Worm (Caenorhabditis elegans) whole organism, late embryonic: ENCODE data around the gene C02F5.13.

Experiments used
- K09A11.1 ChIP-seq: sonication (generic microtip); optimal IDR thresholded peaks from 2 replicates; lab custom pipeline; 2017; ENCODE audit warnings: antibody characterized with exemption, mild to moderate bottlenecking, missing genetic modification characterization, missing compliant biosample characterization; ENCODE audit not compliant: insufficient read depth
- T23F11.4 ChIP-seq: fragments of 200-800 bp; sonication (Bioruptor generic); optimal IDR thresholded peaks from 2 replicates; lab custom pipeline; 2018; ENCODE audit warnings: mild to moderate bottlenecking, missing genetic modification characterization, missing compliant biosample characterization
- ahr-1 ChIP-seq: sonication (generic microtip); optimal IDR thresholded peaks from 2 replicates; lab custom pipeline; 2016; ENCODE audit warnings: missing genetic modification characterization, missing compliant biosample characterization
- ceh-14 ChIP-seq: sonication (generic microtip); optimal IDR thresholded peaks from 2 replicates; lab custom pipeline; 2016; ENCODE audit warnings: missing genotype, missing genetic modification characterization, missing compliant biosample characterization
- ceh-18 ChIP-seq: sonication (generic microtip); optimal IDR thresholded peaks from 2 replicates; lab custom pipeline; 2016; ENCODE audit warnings: missing genetic modification characterization, missing compliant biosample characterization
- ceh-19 ChIP-seq: fragments of 200-800 bp; sonication (Bioruptor generic); optimal IDR thresholded peaks from 2 replicates; lab custom pipeline; 2018; ENCODE audit warnings: mild to moderate bottlenecking, missing genetic modification characterization, missing compliant biosample characterization
- ceh-2 ChIP-seq: sonication (generic microtip); optimal IDR thresholded peaks from 2 replicates; lab custom pipeline; 2016; ENCODE audit warnings: missing genotype, missing genetic modification characterization, missing compliant biosample characterization
- ceh-22 ChIP-seq: sonication (generic microtip); optimal IDR thresholded peaks from 2 replicates; lab custom pipeline; 2017; ENCODE audit warnings: missing biosample characterization, missing genetic modification characterization
- ceh-24 ChIP-seq: sonication (generic microtip); optimal IDR thresholded peaks from 2 replicates; lab custom pipeline; 2016; ENCODE audit warnings: mild to moderate bottlenecking, missing genetic modification characterization, missing compliant biosample characterization
- ceh-30 ChIP-seq: fragments of 150-350 bp; optimal IDR thresholded peaks from 2 replicates; lab custom pipeline; 2014; ENCODE audit warnings: missing biosample characterization, missing genetic modification characterization
- ceh-31 ChIP-seq: sonication (generic microtip); optimal IDR thresholded peaks from 2 replicates; lab custom pipeline; 2016; ENCODE audit warnings: missing genetic modification characterization, missing compliant biosample characterization
- ceh-45 ChIP-seq: fragments of 200-800 bp; sonication (Bioruptor generic); IDR thresholded peaks from 2 replicates; pipeline ENCODE4 v1.3.6; 2022; ENCODE audit warnings: missing genetic modification reagents, missing genetic modification characterization, missing compliant biosample characterization
- ceh-48 ChIP-seq: sonication (generic microtip); optimal IDR thresholded peaks from 2 replicates; lab custom pipeline; 2016; ENCODE audit warnings: missing genetic modification characterization, inconsistent platforms, missing compliant biosample characterization
- ceh-9 ChIP-seq: sonication (generic microtip); optimal IDR thresholded peaks from 2 replicates; lab custom pipeline; 2016; ENCODE audit warnings: mild to moderate bottlenecking, missing genetic modification characterization, inconsistent platforms, missing compliant biosample characterization
- che-1 ChIP-seq: sonication (generic microtip); optimal IDR thresholded peaks from 2 replicates; lab custom pipeline; 2016; ENCODE audit warnings: mild to moderate bottlenecking, missing genetic modification characterization, missing compliant biosample characterization
- elt-2 ChIP-seq: sonication (generic microtip); optimal IDR thresholded peaks from 2 replicates; lab custom pipeline; 2016; ENCODE audit warnings: missing genetic modification reagents, missing genetic modification characterization, missing compliant biosample characterization
- eyg-1 ChIP-seq: sonication (generic microtip); optimal IDR thresholded peaks from 2 replicates; lab custom pipeline; 2016; ENCODE audit warnings: missing genotype, missing genetic modification characterization, missing compliant biosample characterization
- fax-1 ChIP-seq: sonication (generic microtip); optimal IDR thresholded peaks from 2 replicates; lab custom pipeline; 2016; ENCODE audit warnings: missing genotype, missing genetic modification characterization, missing compliant biosample characterization
- hlh-8 ChIP-seq: sonication (generic microtip); optimal IDR thresholded peaks from 2 replicates; lab custom pipeline; 2016; ENCODE audit warnings: missing genotype, missing genetic modification characterization, missing compliant biosample characterization
- lim-6 ChIP-seq: sonication (generic microtip); optimal IDR thresholded peaks from 2 replicates; lab custom pipeline; 2016; ENCODE audit warnings: missing genetic modification characterization, missing compliant biosample characterization
- lin-11 ChIP-seq: fragments of 200-800 bp; sonication (Bioruptor generic); optimal IDR thresholded peaks from 2 replicates; lab custom pipeline; 2018; ENCODE audit warnings: mild to moderate bottlenecking, missing genetic modification characterization, missing compliant biosample characterization
- mec-3 ChIP-seq: sonication (generic microtip); optimal IDR thresholded peaks from 2 replicates; lab custom pipeline; 2016; ENCODE audit warnings: borderline replicate concordance, missing genetic modification characterization, missing compliant biosample characterization
- nfya-1 ChIP-seq: sonication (generic microtip); optimal IDR thresholded peaks from 2 replicates; lab custom pipeline; 2017; ENCODE audit warnings: missing genetic modification characterization, mild to moderate bottlenecking, missing compliant biosample characterization, antibody characterized with exemption, moderate library complexity
- npax-4 ChIP-seq: sonication (generic microtip); optimal IDR thresholded peaks from 2 replicates; lab custom pipeline; 2016; ENCODE audit warnings: missing genetic modification characterization, missing compliant biosample characterization
- odd-2 ChIP-seq: sonication (generic microtip); optimal IDR thresholded peaks from 2 replicates; lab custom pipeline; 2017; ENCODE audit warnings: antibody characterized with exemption, mild to moderate bottlenecking, missing genetic modification characterization, missing compliant biosample characterization
- pat-9 ChIP-seq: fragments of 200-800 bp; sonication (Bioruptor generic); optimal IDR thresholded peaks from 2 replicates; lab custom pipeline; 2018; ENCODE audit warnings: mild to moderate bottlenecking, missing genetic modification characterization, moderate library complexity, missing compliant biosample characterization
- ref-2 ChIP-seq: sonication (generic microtip); optimal IDR thresholded peaks from 2 replicates; lab custom pipeline; 2016; ENCODE audit warnings: missing genetic modification characterization, missing compliant biosample characterization
- sox-2 ChIP-seq: fragments of 200-800 bp; sonication (Bioruptor generic); IDR thresholded peaks from 2 replicates; pipeline ENCODE4 v1.3.6; 2022; ENCODE audit warnings: missing genetic modification reagents, missing genetic modification characterization, missing compliant biosample characterization
- tbx-2 ChIP-seq: sonication (generic microtip); optimal IDR thresholded peaks from 2 replicates; lab custom pipeline; 2016; ENCODE audit warnings: missing genetic modification characterization, missing compliant biosample characterization
- unc-3 ChIP-seq, 2 experiments: fragments of 200-800 bp in 1 of 2; sonication (Bioruptor generic) in 1 of 2; sonication (generic microtip) in 1 of 2; conservative IDR thresholded peaks in 1 of 2; optimal IDR thresholded peaks in 1 of 2; 2 replicates each; pipeline versions ENCODE4 v1.3.6 to Lab custom; 2016 to 2022; ENCODE audit warnings: missing compliant biosample characterization in 2 of 2, missing genetic modification characterization in 2 of 2, missing genetic modification reagents in 1 of 2
- unc-42 ChIP-seq: sonication (generic microtip); optimal IDR thresholded peaks from 2 replicates; lab custom pipeline; 2016; ENCODE audit warnings: missing genotype, missing genetic modification characterization, missing compliant biosample characterization
- unc-55 ChIP-seq: sonication (generic microtip); optimal IDR thresholded peaks from 2 replicates; lab custom pipeline; 2017; ENCODE audit warnings: missing biosample characterization, missing genetic modification reagents, missing genetic modification characterization

C02F5.13 gene

ce11 chrIII:8263377-8263776 lies 16.2 kb downstream of the C02F5.13 start, which contains the start of gene col-91:
col-91 (minus strand) TSS chrIII:8263664.
- TF ChIP-seq ceh-19 (GFP tag; lab: Kevin White, UChicago): no peak
- TF ChIP-seq eyg-1 (tag; lab: Kevin White, UChicago): no peak
- TF ChIP-seq che-1 (tag; lab: Kevin White, UChicago): no peak
- no peak for TF ChIP-seq pat-9 (tag; lab: Kevin White, UChicago)
- TF ChIP-seq ceh-2 (tag; lab: Kevin White, UChicago): no peak
- TF ChIP-seq ceh-22 (tag; lab: Kevin White, UChicago): no peak
- no peak for TF ChIP-seq ceh-18
- no peak for TF ChIP-seq ceh-45 (GFP tag; lab: Robert Waterston, UW)
- no peak for TF ChIP-seq unc-55
- TF ChIP-seq T23F11.4 (GFP tag; lab: Kevin White, UChicago): no peak
- no peak for TF ChIP-seq mec-3 (tag; lab: Kevin White, UChicago)
- TF ChIP-seq ceh-48 (tag; lab: Kevin White, UChicago): no peak

ce11 chrIII:8265753-8266152 lies 18.6 kb downstream of the C02F5.13 start, which contains the start of gene mrps-9:
mrps-9 (plus strand) TSS chrIII:8266062.
- TF ChIP-seq nfya-1 (tag; lab: Kevin White, UChicago) (no peak), ceh-9 (tag; lab: Kevin White, UChicago) (no peak), ceh-14 (peak; percentile 35)

ce11 chrIII:8268296-8268695 lies 21.1 kb downstream of the C02F5.13 start, which contains the start of the genes F09G8.7 and crn-7:
F09G8.7 (minus strand) TSS chrIII:8268355.
crn-7 (plus strand) TSS chrIII:8268531.
- no peak for TF ChIP-seq lim-6 (tag; lab: Kevin White, UChicago)
- TF ChIP-seq sox-2: no peak
- TF ChIP-seq tbx-2 (tag; lab: Kevin White, UChicago): no peak
- no peak for TF ChIP-seq ref-2 (tag; lab: Kevin White, UChicago)
- TF ChIP-seq ceh-24 (tag; lab: Kevin White, UChicago): no peak

ce11 chrIII:8271676-8272225 lies 24.6 kb downstream of the C02F5.13 start, which contains the start of the genes mps-4 and F09G8.10:
mps-4 (minus strand) TSS chrIII:8271776.
F09G8.10 (minus strand) TSS chrIII:8272175.
- TF ChIP-seq ref-2 (tag; lab: Kevin White, UChicago): no peak
- no peak for TF ChIP-seq lin-11 (tag; lab: Kevin White, UChicago)
- no peak for TF ChIP-seq unc-55
- no peak for TF ChIP-seq hlh-8 (tag; lab: Kevin White, UChicago)
- no peak for TF ChIP-seq npax-4 (tag; lab: Kevin White, UChicago)
- no peak for TF ChIP-seq unc-3 (GFP tag; conservative IDR thresholded peaks at IDR 0.05; lab: Robert Waterston, UW)
- TF ChIP-seq unc-3 (tag; optimal IDR thresholded peaks at IDR 0.05; lab: Kevin White, UChicago): no peak
- no peak for TF ChIP-seq unc-42 (tag; lab: Kevin White, UChicago)
- TF ChIP-seq fax-1: no peak
- no peak for TF ChIP-seq eyg-1 (tag; lab: Kevin White, UChicago)
- TF ChIP-seq odd-2 (tag; lab: Kevin White, UChicago): no peak
- no peak for TF ChIP-seq che-1 (tag; lab: Kevin White, UChicago)
- TF ChIP-seq ahr-1 (tag; lab: Kevin White, UChicago): no peak
- no peak for TF ChIP-seq ceh-31 (tag; lab: Kevin White, UChicago)
- no peak for TF ChIP-seq K09A11.1 (tag; lab: Kevin White, UChicago)
- no peak for TF ChIP-seq ceh-30

- TF ChIP-seq elt-2 (tag; lab: Kevin White, UChicago): no peak
Measured at ce11 chrIII:8275871-8276270, 28.7 kb downstream of the C02F5.13 start, which contains the start of gene clec-160. clec-160 (minus strand) TSS chrIII:8275971.
